Worm (Caenorhabditis elegans): ENCODE data around the gene B0432.10.

B0432.10 gene

ce11 chrII:283594-283993 lies 2.5 kb downstream of the B0432.10 start, which contains the start of gene B0432.9:
Gene B0432.9, minus strand, starts transcription at chrII:283694.
- no peak for TF ChIP-seq lin-11 (tag; optimal IDR thresholded peaks at IDR 0.05)
- no peak for TF ChIP-seq elt-1 (tag; optimal IDR thresholded peaks at IDR 0.05)
- TF ChIP-seq nhr-25 (tag; optimal IDR thresholded peaks at IDR 0.05): no peak
- no peak for TF ChIP-seq nhr-21 (tag; optimal IDR thresholded peaks at IDR 0.05)
- TF ChIP-seq nhr-129 (tag; optimal IDR thresholded peaks at IDR 0.05): no peak
- TF ChIP-seq lin-39 (tag; optimal IDR thresholded peaks at IDR 0.05): no peak
- TF ChIP-seq C34F6.9 (tag; optimal IDR thresholded peaks at IDR 0.05): no peak
- TF ChIP-seq gmeb-1 (tag; optimal IDR thresholded peaks at IDR 0.05): no peak
- TF ChIP-seq blmp-1 (tag; optimal IDR thresholded peaks at IDR 0.05; ENCODE audit: insufficient read depth): no peak
- TF ChIP-seq F13H6.1 (tag; optimal IDR thresholded peaks at IDR 0.05): no peak
- TF ChIP-seq ztf-1 (GFP tag; conservative IDR thresholded peaks at IDR 0.05): no peak
- no peak for TF ChIP-seq skn-1 (tag; optimal IDR thresholded peaks at IDR 0.05)
- no peak for TF ChIP-seq nhr-23 (tag; optimal IDR thresholded peaks at IDR 0.05)
- TF ChIP-seq lsy-2 (tag; optimal IDR thresholded peaks at IDR 0.05): no peak
- TF ChIP-seq unc-39 (tag; optimal IDR thresholded peaks at IDR 0.05): no peak
- no peak for TF ChIP-seq nhr-6 (tag; optimal IDR thresholded peaks at IDR 0.05)
- no peak for TF ChIP-seq mbf-1 (tag; optimal IDR thresholded peaks at IDR 0.05)
- TF ChIP-seq sma-9 (GFP tag; optimal IDR thresholded peaks at IDR 0.05): no peak
- TF ChIP-seq sma-9 (tag; optimal IDR thresholded peaks at IDR 0.05): no peak
- no peak for TF ChIP-seq egl-27 (tag; optimal IDR thresholded peaks at IDR 0.05)

- TF ChIP-seq ceh-16 (tag; optimal IDR thresholded peaks at IDR 0.05): no peak
- no peak for TF ChIP-seq ztf-4 (tag; optimal IDR thresholded peaks at IDR 0.05)
- no peak for TF ChIP-seq nhr-12 (tag; optimal IDR thresholded peaks at IDR 0.05)
- TF ChIP-seq mbf-1 (tag; optimal IDR thresholded peaks at IDR 0.05): no peak
- TF ChIP-seq crh-2 (tag; optimal IDR thresholded peaks at IDR 0.05): no peak
- TF ChIP-seq mab-5 (tag; optimal IDR thresholded peaks at IDR 0.05): no peak
- TF ChIP-seq blmp-1 (tag; optimal IDR thresholded peaks at IDR 0.05; ENCODE audit: insufficient read depth): no peak
- no peak for TF ChIP-seq ama-1 (optimal IDR thresholded peaks at IDR 0.05)
Observed at ce11 chrII:282483-282882, 3.6 kb downstream of the B0432.10 start, which contains the start of gene trul-1. Gene trul-1, minus strand, starts transcription at chrII:282583.

- TF ChIP-seq ZK546.5 (tag; optimal IDR thresholded peaks at IDR 0.05): no peak
- no peak for TF ChIP-seq aly-2 (tag; optimal IDR thresholded peaks at IDR 0.05)
- TF ChIP-seq peb-1 (tag; optimal IDR thresholded peaks at IDR 0.05): no peak
- no peak for TF ChIP-seq sma-3 (GFP tag; optimal IDR thresholded peaks at IDR 0.05)
- TF ChIP-seq egl-27 (tag; optimal IDR thresholded peaks at IDR 0.05): no peak
- no peak for TF ChIP-seq nhr-23 (tag; optimal IDR thresholded peaks at IDR 0.05)
- TF ChIP-seq nhr-25 (tag; optimal IDR thresholded peaks at IDR 0.05): no peak
- no peak for TF ChIP-seq nhr-237 (tag; optimal IDR thresholded peaks at IDR 0.05)
- TF ChIP-seq nhr-77 (tag; optimal IDR thresholded peaks at IDR 0.05): no peak
- TF ChIP-seq elt-3 (tag; optimal IDR thresholded peaks at IDR 0.05): no peak
- no peak for TF ChIP-seq zag-1 (tag; optimal IDR thresholded peaks at IDR 0.05)
- no peak for TF ChIP-seq alr-1 (tag; optimal IDR thresholded peaks at IDR 0.05)
- no peak for TF ChIP-seq ama-1 (optimal IDR thresholded peaks at IDR 0.05)
- TF ChIP-seq ceh-82 (tag; optimal IDR thresholded peaks at IDR 0.05): no peak
Observed at ce11 chrII:278636-279035, 7.4 kb downstream of the B0432.10 start, which contains the start of gene B0432.8. Gene B0432.8, minus strand, starts transcription at chrII:278736.

ce11 chrII:273872-274271 lies 12.2 kb downstream of the B0432.10 start, which contains the start of gene B0432.7:
Gene B0432.7, minus strand, starts transcription at chrII:273972.
- no peak for TF ChIP-seq skn-1 (tag; optimal IDR thresholded peaks at IDR 0.05)
- no peak for TF ChIP-seq crh-2 (tag; optimal IDR thresholded peaks at IDR 0.05)
- TF ChIP-seq nhr-77 (tag; optimal IDR thresholded peaks at IDR 0.05): no peak
- no peak for TF ChIP-seq ceh-82 (tag; optimal IDR thresholded peaks at IDR 0.05)
- no peak for TF ChIP-seq ztf-4 (tag; optimal IDR thresholded peaks at IDR 0.05)
- no peak for TF ChIP-seq nhr-10 (tag; optimal IDR thresholded peaks at IDR 0.05)
- no peak for TF ChIP-seq nhr-6 (tag; optimal IDR thresholded peaks at IDR 0.05)
- TF ChIP-seq aly-2 (tag; optimal IDR thresholded peaks at IDR 0.05): no peak
- no peak for TF ChIP-seq mbf-1 (tag; optimal IDR thresholded peaks at IDR 0.05)
- no peak for TF ChIP-seq ZK546.5 (tag; optimal IDR thresholded peaks at IDR 0.05)
- no peak for TF ChIP-seq ceh-16 (tag; optimal IDR thresholded peaks at IDR 0.05)
- TF ChIP-seq nhr-12 (tag; optimal IDR thresholded peaks at IDR 0.05): no peak
- no peak for TF ChIP-seq ztf-11 (tag; optimal IDR thresholded peaks at IDR 0.05)
- TF ChIP-seq R02D3.7 (tag; optimal IDR thresholded peaks at IDR 0.05): no peak
- TF ChIP-seq nhr-129 (tag; optimal IDR thresholded peaks at IDR 0.05): no peak
- no peak for TF ChIP-seq nhr-25 (tag; optimal IDR thresholded peaks at IDR 0.05)
- no peak for TF ChIP-seq elt-1 (tag; optimal IDR thresholded peaks at IDR 0.05)
- TF ChIP-seq unc-39 (tag; optimal IDR thresholded peaks at IDR 0.05): no peak

Measured in whole organism, L2 larva.